Fruit fly (Drosophila melanogaster) ovary, adult (tissue): ENCODE results near the gene CG14135.

Source experiments
- CG17801 ChIP-seq: fragments of 200-800 bp; optimal IDR thresholded peaks from 2 replicates; lab custom pipeline; 2019; ENCODE audit warnings: missing biosample characterization, mild to moderate bottlenecking, missing genetic modification characterization, moderate library complexity; ENCODE audit not compliant: partially characterized antibody

The CG14135 gene

DNA sequence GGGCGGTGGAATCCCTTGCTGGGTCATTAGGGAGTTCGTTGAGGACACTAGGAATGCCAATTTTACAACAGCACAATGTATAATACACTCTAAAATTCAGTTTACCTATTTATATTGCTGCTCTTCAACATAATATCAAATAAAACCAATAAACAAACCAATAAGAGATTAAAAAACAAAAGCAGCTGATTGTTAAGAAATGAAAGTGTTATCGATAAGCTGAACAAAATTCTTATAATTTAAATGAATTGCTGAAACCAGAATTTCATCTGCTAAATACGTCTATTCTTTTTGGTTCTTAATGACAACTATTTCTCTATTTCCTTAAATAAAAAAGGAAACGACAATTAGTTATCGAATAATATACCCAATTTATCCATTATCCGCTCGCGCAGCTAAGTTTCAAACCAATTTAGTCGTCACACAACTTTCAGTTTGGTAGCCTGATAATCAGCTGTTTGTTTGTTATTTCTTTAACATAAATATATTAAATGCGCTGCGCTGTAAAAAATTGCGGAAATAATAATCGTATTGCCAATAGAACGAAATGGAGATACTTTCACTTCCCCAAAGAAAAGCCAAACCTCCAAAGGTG, at the start of gene CG14135, which contains the start of gene Pldn:
Gene CG14135, plus strand, starts transcription at position 369 of the 595 bp plus-strand sequence.
Gene Pldn, minus strand, starts transcription at position 197 of the 595 bp plus-strand sequence.
- no peak for TF ChIP-seq CG17801 (GFP tag; lab: Kevin White, UChicago)

dm6 chr3L:11645933-11646332, 45.4 kb upstream of the CG14135 start, which contains the start of gene CG6071:
TSS of gene CG6071 (minus strand) at chr3L:11646033.
- no peak for TF ChIP-seq CG17801 (GFP tag; lab: Kevin White, UChicago)

- TF ChIP-seq CG17801 (GFP tag; lab: Kevin White, UChicago), result peak; percentile 59
Observed at dm6 chr3L:11648410-11648809, 43.0 kb upstream of the CG14135 start, which contains the start of the genes RIOK1 and Polr3H. TSS of gene RIOK1 (minus strand) at chr3L:11648474. TSS of gene Polr3H (plus strand) at chr3L:11648756.

DNA sequence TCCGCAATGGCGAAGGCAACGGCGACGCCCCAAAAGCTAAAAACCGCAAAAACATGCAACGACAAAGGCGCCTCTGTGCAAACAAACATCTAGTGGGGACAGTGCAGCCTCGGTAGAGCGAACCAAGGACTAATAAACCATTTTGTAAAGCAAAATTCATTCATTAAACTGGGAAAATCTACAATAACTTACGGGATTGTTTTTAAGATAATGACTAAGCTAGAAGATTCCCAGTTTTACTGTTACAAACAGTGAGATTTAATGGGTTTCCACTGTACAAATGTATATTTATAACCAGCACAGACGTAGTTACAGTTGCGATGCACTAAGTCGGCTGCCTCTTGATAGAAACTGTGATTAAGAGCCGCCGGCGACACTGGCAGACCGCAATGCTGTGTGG, 35.2 kb upstream of the CG14135 start:
- TF ChIP-seq CG17801 (GFP tag; lab: Kevin White, UChicago), result no peak

DNA sequence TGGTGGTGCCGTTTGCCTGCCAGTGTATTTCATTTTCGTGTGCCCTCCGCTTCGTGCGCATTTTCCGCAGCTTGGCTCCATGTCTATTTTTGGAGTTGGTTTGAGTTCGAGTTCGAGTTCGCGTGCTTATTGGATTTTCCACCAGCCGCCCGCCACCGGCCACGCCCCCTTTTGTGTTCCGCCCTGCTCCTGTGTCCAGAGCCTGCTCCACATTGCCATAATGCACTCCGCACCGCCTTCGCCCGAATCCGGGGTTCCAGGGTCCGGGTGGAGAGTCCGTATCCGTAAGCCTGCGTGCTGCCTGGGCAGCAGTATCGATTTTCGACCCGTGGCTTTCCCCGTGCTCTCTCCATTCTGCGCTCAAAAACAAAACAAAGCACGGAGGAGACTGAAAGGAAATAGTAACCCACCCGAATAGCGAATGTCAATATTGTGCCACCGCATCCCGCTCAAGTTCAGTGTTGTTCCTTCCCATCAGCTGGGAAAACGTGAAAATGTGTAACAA, 13.0 kb upstream of the CG14135 start:
- no peak for TF ChIP-seq CG17801 (GFP tag; lab: Kevin White, UChicago)

- TF ChIP-seq CG17801 (GFP tag; lab: Kevin White, UChicago), result no peak
Observed at dm6 chr3L:11680298-11680697, 11.1 kb upstream of the CG14135 start, which contains the start of gene CG32085. TSS of gene CG32085 (minus strand) at chr3L:11680344.

DNA sequence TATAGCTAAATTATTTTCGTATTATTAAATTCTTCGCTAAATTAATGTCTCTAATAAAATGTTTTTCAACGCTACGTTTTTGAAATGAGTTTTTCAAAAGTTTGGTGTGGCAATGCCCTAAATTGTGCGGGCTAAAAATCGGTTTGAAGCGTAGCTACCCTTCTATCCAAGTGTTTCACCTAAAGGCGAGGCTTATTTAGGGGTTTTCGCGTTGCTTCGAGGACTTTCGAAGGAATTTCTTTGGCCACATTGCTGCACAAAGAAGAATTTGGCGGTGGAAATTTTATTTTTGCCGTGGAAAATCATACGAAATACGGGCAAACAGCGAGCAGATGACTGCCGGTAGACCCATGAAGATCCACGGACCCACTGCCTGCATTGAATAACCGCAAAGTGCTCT, 9.6 kb upstream of the CG14135 start, which contains the start of gene TfIIEalpha:
Gene TfIIEalpha, plus strand, starts transcription at position 245 of the 400 bp plus-strand sequence.
- peak; percentile 24 for TF ChIP-seq CG17801 (GFP tag; lab: Kevin White, UChicago)

DNA sequence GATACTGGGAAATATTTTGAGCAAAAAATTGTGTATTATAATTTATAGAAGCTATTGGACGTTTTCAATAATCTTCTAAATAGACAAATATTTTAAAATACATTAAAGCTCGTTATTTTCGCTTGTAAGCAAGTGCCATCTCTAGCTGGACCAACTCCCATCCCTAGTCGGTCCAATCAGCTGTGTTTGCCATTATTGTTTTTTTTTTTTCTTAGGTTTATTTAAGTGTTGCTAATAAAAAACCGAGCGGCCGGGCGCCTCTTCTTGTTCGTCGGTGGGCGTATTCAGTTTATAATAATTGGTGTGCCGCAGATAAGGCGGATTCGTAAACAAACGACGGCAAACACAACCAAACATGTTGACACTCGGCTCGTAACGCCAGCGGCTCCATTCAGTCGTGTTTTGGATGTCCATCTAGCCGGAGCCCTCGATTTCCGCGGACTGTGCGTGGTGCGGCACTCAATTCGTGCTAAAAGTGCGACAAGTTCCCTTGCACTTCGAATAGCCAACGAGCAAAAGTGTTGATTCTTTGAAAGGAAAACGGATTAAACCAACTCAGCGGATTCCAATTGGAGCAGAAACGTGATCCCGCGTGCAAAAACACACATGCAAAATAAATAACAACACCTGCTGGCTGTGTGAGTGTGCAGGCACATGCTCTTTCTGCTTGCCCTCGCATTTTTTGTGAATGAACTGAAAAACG, 7.4 kb upstream of the CG14135 start, which contains the start of gene Sugb:
Gene Sugb, plus strand, starts transcription at position 162 of the 703 bp plus-strand sequence.
- peak; percentile 38 for TF ChIP-seq CG17801 (GFP tag; lab: Kevin White, UChicago)

DNA sequence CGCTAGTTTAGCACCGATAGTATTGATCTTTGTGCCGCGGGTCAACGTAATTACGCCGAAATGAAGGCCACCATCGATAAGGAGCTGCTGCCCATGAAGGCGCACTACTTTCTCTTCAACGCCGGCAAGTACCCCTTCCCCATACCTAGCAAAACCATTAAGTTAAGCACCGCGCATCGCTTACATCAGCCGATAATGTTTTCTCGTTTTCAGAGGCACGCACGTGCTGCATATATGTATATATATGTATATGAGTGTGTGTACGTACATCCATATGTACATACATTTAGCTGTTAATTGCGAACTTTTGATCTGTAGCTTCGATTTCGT, 6.9 kb upstream of the CG14135 start:
- TF ChIP-seq CG17801 (GFP tag; lab: Kevin White, UChicago), result no peak

DNA sequence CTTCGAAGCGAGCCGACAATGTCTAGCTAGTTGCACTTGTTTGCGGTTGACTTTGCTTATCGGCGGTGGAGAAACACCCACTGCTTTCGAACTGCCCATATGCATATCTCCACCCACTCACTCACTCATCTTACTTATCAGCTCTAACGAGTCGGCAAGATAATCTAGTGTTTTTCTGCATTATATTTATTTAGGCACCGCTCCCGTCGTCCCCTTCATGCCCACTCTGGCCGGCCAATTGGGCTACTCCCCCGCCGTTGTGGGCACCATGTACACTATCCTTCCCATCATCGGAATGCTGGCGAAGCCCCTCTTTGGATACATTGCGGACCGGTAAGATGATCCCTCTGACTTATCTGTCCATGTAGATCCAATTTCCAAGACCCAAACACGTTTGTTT, 5.5 kb upstream of the CG14135 start:
- no peak for TF ChIP-seq CG17801 (GFP tag; lab: Kevin White, UChicago)

dm6 chr3L:11689832-11690602, 1.4 kb upstream of the CG14135 start:
- peak; percentile 48 for TF ChIP-seq CG17801 (GFP tag; lab: Kevin White, UChicago)

dm6 chr3L:11692853-11693252, 1.5 kb downstream of the CG14135 start:
- TF ChIP-seq CG17801 (GFP tag; lab: Kevin White, UChicago), result no peak

DNA sequence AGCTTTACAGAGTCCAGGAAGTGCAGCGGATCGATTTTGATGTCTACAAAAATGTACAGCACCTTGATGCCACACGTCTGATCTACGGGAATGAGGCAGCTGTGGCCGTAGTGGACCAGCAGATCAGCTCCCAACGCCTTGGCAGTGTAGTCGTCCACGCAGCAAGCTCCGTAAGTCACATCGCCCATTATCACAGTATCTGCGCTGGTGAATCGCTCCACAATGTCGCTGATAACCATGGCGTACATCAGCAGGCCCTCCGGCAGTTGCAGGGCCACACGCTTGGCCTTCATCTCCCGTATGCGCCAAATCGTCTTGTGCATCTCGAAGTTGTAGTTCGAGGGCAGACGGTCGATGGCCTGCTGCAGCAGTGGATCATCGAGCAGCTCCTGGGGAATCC, 3.7 kb downstream of the CG14135 start:
- TF ChIP-seq CG17801 (GFP tag; lab: Kevin White, UChicago), result no peak

DNA sequence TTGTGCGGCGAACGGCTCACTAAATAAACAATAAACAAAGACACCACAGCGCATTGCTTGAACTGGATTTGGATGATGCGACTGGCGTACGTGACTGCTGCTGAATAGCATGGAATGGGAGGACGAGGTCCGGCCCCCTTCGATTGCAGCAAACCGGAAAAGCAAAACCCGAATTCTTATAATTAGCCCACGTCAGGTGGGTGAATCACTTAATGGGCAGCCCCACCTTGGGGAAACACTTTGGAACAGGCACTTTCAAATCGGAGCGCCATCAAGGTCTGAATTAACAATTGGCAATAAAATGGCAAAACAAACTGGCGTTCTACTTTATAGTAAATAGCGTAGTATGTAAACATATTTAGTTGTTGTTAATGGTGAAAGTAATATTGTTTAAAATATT, 4.5 kb downstream of the CG14135 start:
- no peak for TF ChIP-seq CG17801 (GFP tag; lab: Kevin White, UChicago)
